Worm (Caenorhabditis elegans): ENCODE measurements around the gene srt-3.

DNA sequence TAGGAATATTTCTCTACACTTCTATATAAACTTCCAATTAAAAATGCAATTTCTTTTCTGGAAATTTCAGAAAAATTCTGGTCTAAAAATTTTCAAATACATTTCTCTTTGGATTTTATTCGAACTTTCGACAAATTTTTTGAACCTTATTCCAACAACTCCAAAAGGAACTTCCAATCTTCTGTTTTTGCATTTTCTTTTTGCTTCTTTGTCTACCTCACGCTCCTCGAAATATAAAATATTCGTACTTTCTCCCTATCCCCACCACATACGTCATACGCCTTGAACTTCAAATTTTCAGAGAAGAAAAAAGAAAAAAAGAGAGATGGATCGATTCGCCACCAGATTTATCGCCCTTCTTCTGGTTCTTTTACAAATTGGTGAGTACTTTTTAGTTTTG lies 40.6 kb downstream of the srt-3 start, which contains the start of gene nlp-9:
- no peak for TF ChIP-seq lin-39 (tag; optimal IDR thresholded peaks at IDR 0.05)
- no peak for TF ChIP-seq elt-1 (tag; optimal IDR thresholded peaks at IDR 0.05)
- no peak for TF ChIP-seq pha-4 (tag; optimal IDR thresholded peaks at IDR 0.05)
- TF ChIP-seq tbx-2 (tag; optimal IDR thresholded peaks at IDR 0.05), result no peak

All from whole organism, L3 larva.